Fruit fly (Drosophila melanogaster) whole organism, prepupa: ENCODE results near the gene CG45413.

Source experiments
- Blimp-1 ChIP-seq: fragments of 200-800 bp; sonication (Bioruptor generic); optimal IDR thresholded peaks from 3 replicates; lab custom pipeline; 2017; ENCODE audit warnings: missing biosample characterization, missing genetic modification characterization, mild to moderate bottlenecking, moderate library complexity, missing genetic modification reagents
- CG10631 ChIP-seq: fragments of 200-800 bp; sonication (Bioruptor generic); optimal IDR thresholded peaks from 2 replicates; lab custom pipeline; 2016; ENCODE audit warnings: missing biosample characterization, missing genetic modification characterization
- CG10669 ChIP-seq: fragments of 200-800 bp; sonication (Bioruptor generic); optimal IDR thresholded peaks from 3 replicates; lab custom pipeline; 2018; ENCODE audit warnings: missing biosample characterization, mild to moderate bottlenecking, missing genetic modification characterization, moderate library complexity
- CG11294 ChIP-seq: fragments of 200-800 bp; sonication (Bioruptor generic); IDR thresholded peaks from 2 replicates; pipeline ENCODE4 v1.3.6; 2022; ENCODE audit warnings: missing biosample characterization, missing genetic modification characterization
- CG11762 ChIP-seq: fragments of 200-800 bp; sonication (Bioruptor generic); optimal IDR thresholded peaks from 3 replicates; lab custom pipeline; 2016; ENCODE audit warnings: missing biosample characterization, missing genetic modification characterization; ENCODE audit not compliant: insufficient read depth
- CG11902 ChIP-seq: fragments of 200-800 bp; sonication (Bioruptor generic); optimal IDR thresholded peaks from 3 replicates; lab custom pipeline; 2016; ENCODE audit warnings: missing biosample characterization, missing genetic modification characterization
- CG15336 ChIP-seq: fragments of 200-800 bp; sonication (Bioruptor generic); IDR thresholded peaks from 2 replicates; pipeline ENCODE4 v1.3.6; 2022; ENCODE audit warnings: missing biosample characterization, missing genetic modification characterization
- CG1621 ChIP-seq: fragments of 200-800 bp; sonication (Bioruptor generic); optimal IDR thresholded peaks from 3 replicates; lab custom pipeline; 2018; ENCODE audit warnings: missing biosample characterization, mild to moderate bottlenecking, missing genetic modification characterization
- CG16779 ChIP-seq: fragments of 200-800 bp; sonication (Bioruptor generic); optimal IDR thresholded peaks from 3 replicates; lab custom pipeline; 2017; ENCODE audit warnings: missing biosample characterization, mild to moderate bottlenecking, missing genetic modification characterization
- CG31627 ChIP-seq: fragments of 200-800 bp; sonication (Bioruptor generic); optimal IDR thresholded peaks from 3 replicates; lab custom pipeline; 2016; ENCODE audit warnings: missing biosample characterization, missing genetic modification characterization
- CG32006 ChIP-seq: fragments of 200-800 bp; sonication (Bioruptor generic); optimal IDR thresholded peaks from 3 replicates; lab custom pipeline; 2017; ENCODE audit warnings: missing biosample characterization, mild to moderate bottlenecking, missing genetic modification characterization
- CG3919 ChIP-seq: fragments of 200-800 bp; sonication (Bioruptor generic); optimal IDR thresholded peaks from 3 replicates; lab custom pipeline; 2016; ENCODE audit warnings: missing biosample characterization, missing genetic modification characterization
- CG4318 ChIP-seq: fragments of 200-800 bp; sonication (Bioruptor generic); optimal IDR thresholded peaks from 3 replicates; lab custom pipeline; 2017; ENCODE audit warnings: missing biosample characterization, mild to moderate bottlenecking, missing genetic modification characterization
- CG6163 ChIP-seq: fragments of 200-800 bp; sonication (Bioruptor generic); IDR thresholded peaks from 3 replicates; pipeline ENCODE4 v1.3.6; 2022; ENCODE audit warnings: missing biosample characterization, missing genetic modification characterization
- CG6808 ChIP-seq: fragments of 200-800 bp; sonication (Bioruptor generic); optimal IDR thresholded peaks from 3 replicates; lab custom pipeline; 2017; ENCODE audit warnings: missing biosample characterization, missing genetic modification characterization, mild to moderate bottlenecking, moderate library complexity, missing genetic modification reagents
- CG6854 ChIP-seq: fragments of 200-800 bp; sonication (Bioruptor generic); optimal IDR thresholded peaks from 2 replicates; lab custom pipeline; 2017; ENCODE audit warnings: missing biosample characterization, mild to moderate bottlenecking, missing genetic modification characterization
- CG7368 ChIP-seq: fragments of 200-800 bp; sonication (Bioruptor generic); optimal IDR thresholded peaks from 3 replicates; lab custom pipeline; 2016; ENCODE audit warnings: missing biosample characterization, missing genetic modification characterization
- CG8632 ChIP-seq: fragments of 200-800 bp; sonication (Bioruptor generic); optimal IDR thresholded peaks from 3 replicates; lab custom pipeline; 2016; ENCODE audit warnings: missing biosample characterization, missing genetic modification characterization
- CG9139 ChIP-seq: fragments of 200-800 bp; sonication (Bioruptor generic); optimal IDR thresholded peaks from 3 replicates; lab custom pipeline; 2017; ENCODE audit warnings: missing biosample characterization, mild to moderate bottlenecking, missing genetic modification characterization
- Eip75B ChIP-seq: fragments of 200-800 bp; sonication (Bioruptor generic); optimal IDR thresholded peaks from 3 replicates; lab custom pipeline; 2016; ENCODE audit warnings: missing biosample characterization, missing genetic modification characterization
- Eip78C ChIP-seq: fragments of 200-800 bp; sonication (Bioruptor generic); peaks from one replicate; lab custom pipeline; 2016; ENCODE audit warnings: missing biosample characterization, missing genetic modification characterization
- Ets21C ChIP-seq: fragments of 200-800 bp; sonication (Bioruptor generic); optimal IDR thresholded peaks from 3 replicates; lab custom pipeline; 2016; ENCODE audit warnings: missing biosample characterization, missing genetic modification characterization
- Ets96B ChIP-seq: fragments of 200-800 bp; optimal IDR thresholded peaks from 2 replicates; lab custom pipeline; 2019; ENCODE audit warnings: missing biosample characterization, mild to moderate bottlenecking, missing genetic modification characterization, moderate library complexity
- Gug ChIP-seq: fragments of 200-800 bp; sonication (Bioruptor generic); IDR thresholded peaks from 2 replicates; pipeline ENCODE4 v1.3.6; 2022; ENCODE audit warnings: missing biosample characterization, missing genetic modification characterization
- Hr38 ChIP-seq: sonication (Bioruptor generic); optimal IDR thresholded peaks from 2 replicates; lab custom pipeline; 2016; ENCODE audit warnings: missing biosample characterization, missing genetic modification characterization
- Hr39 ChIP-seq: fragments of 200-800 bp; sonication (Bioruptor generic); optimal IDR thresholded peaks from 2 replicates; lab custom pipeline; 2016; ENCODE audit warnings: missing biosample characterization, missing genetic modification characterization
- Hr4 ChIP-seq: fragments of 200-800 bp; sonication (Bioruptor generic); optimal IDR thresholded peaks from 3 replicates; lab custom pipeline; 2016; ENCODE audit warnings: missing biosample characterization, missing genetic modification characterization
- Met ChIP-seq: fragments of 200-800 bp; sonication (Bioruptor generic); optimal IDR thresholded peaks from 3 replicates; lab custom pipeline; 2016; ENCODE audit warnings: missing biosample characterization, missing genetic modification characterization
- Smox ChIP-seq: fragments of 200-800 bp; sonication (Bioruptor generic); optimal IDR thresholded peaks from 3 replicates; lab custom pipeline; 2016; ENCODE audit warnings: missing biosample characterization, missing genetic modification characterization
- Sox102F ChIP-seq: fragments of 200-800 bp; sonication (Bioruptor generic); optimal IDR thresholded peaks from 2 replicates; lab custom pipeline; 2016; ENCODE audit warnings: missing biosample characterization, mild to moderate bottlenecking, missing genetic modification characterization
- Sox15 ChIP-seq: fragments of 200-800 bp; sonication (Bioruptor generic); optimal IDR thresholded peaks from 3 replicates; lab custom pipeline; 2016; ENCODE audit warnings: missing biosample characterization, missing genetic modification characterization
- acj6 ChIP-seq: fragments of 200-800 bp; sonication (Bioruptor generic); optimal IDR thresholded peaks from 3 replicates; lab custom pipeline; 2016; ENCODE audit warnings: missing biosample characterization, missing genetic modification characterization
- dac ChIP-seq: fragments of 200-800 bp; sonication (Bioruptor generic); optimal IDR thresholded peaks from 2 replicates; lab custom pipeline; 2017; ENCODE audit warnings: missing biosample characterization, mild to moderate bottlenecking, missing genetic modification characterization
- dsx ChIP-seq: fragments of 200-800 bp; optimal IDR thresholded peaks from 3 replicates; lab custom pipeline; 2019; ENCODE audit warnings: missing biosample characterization, mild to moderate bottlenecking, missing genetic modification characterization, moderate library complexity; ENCODE audit not compliant: poor library complexity, severe bottlenecking
- fd59A ChIP-seq: fragments of 200-800 bp; sonication (Bioruptor generic); optimal IDR thresholded peaks from 2 replicates; lab custom pipeline; 2017; ENCODE audit warnings: missing biosample characterization, mild to moderate bottlenecking, missing genetic modification characterization, missing genetic modification reagents
- net ChIP-seq: fragments of 200-800 bp; sonication (Bioruptor generic); optimal IDR thresholded peaks from 3 replicates; lab custom pipeline; 2016; ENCODE audit warnings: missing biosample characterization, missing genetic modification characterization
- pdm3 ChIP-seq: fragments of 200-800 bp; sonication (Bioruptor generic); optimal IDR thresholded peaks from 3 replicates; lab custom pipeline; 2016; ENCODE audit warnings: missing biosample characterization, missing genetic modification characterization
- ss ChIP-seq, 2 experiments: fragments of 200-800 bp; sonication (Bioruptor generic); optimal IDR thresholded peaks; 2 replicates in 1 of 2; 3 replicates in 1 of 2; lab custom pipeline; 2017 to 2018; ENCODE audit warnings: mild to moderate bottlenecking in 2 of 2, missing biosample characterization in 2 of 2, missing genetic modification characterization in 2 of 2, moderate library complexity in 1 of 2
- svp ChIP-seq: fragments of 200-800 bp; sonication (Bioruptor generic); peaks from one replicate; lab custom pipeline; 2016; ENCODE audit warnings: missing biosample characterization, missing genetic modification characterization
- topi ChIP-seq: fragments of 200-800 bp; sonication (Bioruptor generic); optimal IDR thresholded peaks from 3 replicates; lab custom pipeline; 2016; ENCODE audit warnings: missing biosample characterization, missing genetic modification characterization
- vri ChIP-seq: fragments of 200-800 bp; sonication (Bioruptor generic); optimal IDR thresholded peaks from 3 replicates; lab custom pipeline; 2016; ENCODE audit warnings: missing biosample characterization, mild to moderate bottlenecking, missing genetic modification characterization

The CG45413 gene

DNA sequence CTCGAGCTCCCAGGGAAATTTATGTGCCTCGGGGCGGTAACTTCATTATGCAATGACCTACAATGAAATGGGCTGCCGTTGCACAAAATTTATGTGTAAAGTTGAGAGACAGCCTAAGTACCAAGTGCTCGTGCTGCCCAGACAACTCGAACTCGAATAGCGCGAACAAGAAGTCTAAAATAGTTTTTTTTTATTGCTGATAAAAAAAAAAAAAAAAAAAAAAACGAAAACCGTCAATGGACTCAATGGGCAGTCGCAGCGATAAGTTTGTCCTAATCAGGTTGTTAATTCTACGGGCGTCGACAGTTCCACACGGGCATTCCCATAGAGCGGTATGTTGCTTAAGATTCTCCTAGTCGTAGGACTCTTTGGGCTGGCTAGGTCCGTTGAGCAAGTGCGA is 876 bp upstream of the CG45413 start, which contains the start of gene CG14820:
TSS of gene CG14820 (plus strand) at position 301 of the 400 bp plus-strand sequence.
- TF ChIP-seq CG6808 (GFP tag; lab: Kevin White, UChicago) (no peak), dsx (no peak), CG10631 (GFP tag; lab: Kevin White, UChicago) (no peak), Sox102F (no peak), CG31627 (no peak), CG6854 (no peak), Smox (GFP tag; lab: Kevin White, UChicago) (no peak), CG3919 (no peak), ss (GFP tag; optimal IDR thresholded peaks at IDR 0.05; lab: Kevin White, UChicago) (no peak), Ets96B (tag; lab: Kevin White, UChicago) (no peak), Blimp-1 (no peak), CG4318 (GFP tag; lab: Kevin White, UChicago) (no peak), Hr38 (no peak), net (GFP tag; lab: Kevin White, UChicago) (no peak), CG7368 (GFP tag; lab: Kevin White, UChicago) (no peak), CG10669 (GFP tag; lab: Kevin White, UChicago) (no peak), fd59A (GFP tag; lab: Kevin White, UChicago) (no peak), dac (GFP tag; lab: Kevin White, UChicago) (no peak)

DNA sequence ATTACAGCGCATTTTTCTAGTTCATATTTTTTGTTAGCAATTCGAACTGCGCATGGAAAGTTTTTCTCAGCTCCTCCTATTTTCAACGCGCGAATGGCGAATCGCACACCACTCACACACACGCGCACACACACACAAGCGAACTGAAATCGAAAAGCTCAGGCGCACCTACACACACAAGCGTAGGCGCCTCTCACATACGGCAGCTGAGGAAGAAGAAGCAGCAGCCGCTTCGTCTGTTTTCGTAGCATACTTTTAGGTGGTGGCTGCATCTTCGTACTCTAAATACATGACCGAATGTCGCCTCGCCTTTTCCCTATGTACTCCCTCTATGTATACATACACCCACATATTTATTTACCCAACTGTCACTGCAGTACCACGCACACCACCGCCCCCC is 5.9 kb downstream of the CG45413 start:
- TF ChIP-seq Hr4 (GFP tag; lab: Kevin White, UChicago) (no peak), Eip78C (peak; percentile 48)

DNA sequence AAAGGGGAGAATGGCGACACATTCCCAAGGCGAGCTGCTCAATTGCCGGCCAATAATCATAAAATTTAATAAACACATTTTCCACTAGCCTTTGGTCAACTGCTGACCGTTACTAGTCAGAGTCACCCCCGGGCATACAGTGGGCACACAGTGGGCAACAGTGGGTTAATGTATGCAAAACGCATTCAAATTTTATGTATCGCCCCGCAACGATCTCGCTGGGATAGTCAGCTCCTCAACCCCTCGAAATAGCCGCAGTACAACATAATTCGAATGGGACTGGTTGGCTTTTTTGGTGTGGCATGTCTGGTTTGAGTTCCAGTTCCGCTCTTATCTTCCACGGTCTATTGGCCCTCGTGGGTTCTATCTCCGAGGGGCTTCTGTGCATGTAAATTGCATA is 12.5 kb downstream of the CG45413 start:
- TF ChIP-seq CG11902 (GFP tag; lab: Kevin White, UChicago), result no peak
- TF ChIP-seq Eip75B, result no peak
- no peak for TF ChIP-seq Met (GFP tag; lab: Kevin White, UChicago)
- no peak for TF ChIP-seq Ets21C
- no peak for TF ChIP-seq net (GFP tag; lab: Kevin White, UChicago)
- no peak for TF ChIP-seq CG16779 (tag; lab: Kevin White, UChicago)
- no peak for TF ChIP-seq topi (GFP tag; lab: Kevin White, UChicago)
- TF ChIP-seq CG6163 (GFP tag; lab: Robert Waterston, UW), result no peak
- no peak for TF ChIP-seq CG32006
- TF ChIP-seq CG10631 (GFP tag; lab: Kevin White, UChicago), result no peak
- TF ChIP-seq svp (GFP tag; lab: Kevin White, UChicago), result no peak
- TF ChIP-seq CG9139 (GFP tag; lab: Kevin White, UChicago), result no peak
- no peak for TF ChIP-seq CG15336 (GFP tag; lab: Robert Waterston, UW)
- TF ChIP-seq Hr39 (GFP tag; lab: Kevin White, UChicago), result no peak
- TF ChIP-seq Gug (GFP tag; lab: Robert Waterston, UW), result no peak
- TF ChIP-seq, all 60 proteins: peak for 0

DNA sequence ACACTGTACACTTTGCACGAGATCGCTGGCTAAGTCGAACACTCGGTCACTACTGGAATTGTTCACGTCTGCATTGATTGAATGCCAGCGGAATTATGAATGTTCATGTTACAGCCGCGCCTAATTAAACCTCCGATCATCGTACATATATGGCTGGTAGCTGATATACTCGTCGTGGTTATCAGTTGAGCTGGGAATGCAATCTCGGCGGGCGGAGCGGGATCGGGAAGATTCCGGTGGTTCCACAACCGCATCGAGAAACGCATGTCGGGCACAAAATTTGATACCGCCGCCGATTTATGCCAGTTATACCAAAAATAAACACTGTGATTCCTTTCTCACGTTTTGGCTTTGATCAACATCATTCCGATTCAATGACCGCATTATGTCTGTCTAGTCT is 17.0 kb downstream of the CG45413 start, which contains the start of gene Prat2:
TSS of gene Prat2 (minus strand) at position 101 of the 400 bp plus-strand sequence.
- TF ChIP-seq pdm3 (no peak), svp (GFP tag; lab: Kevin White, UChicago) (no peak), vri (GFP tag; lab: Kevin White, UChicago) (no peak), Blimp-1 (no peak), Eip78C (no peak), Sox15 (GFP tag; lab: Kevin White, UChicago) (no peak), fd59A (GFP tag; lab: Kevin White, UChicago) (no peak), CG11762 (GFP tag; lab: Kevin White, UChicago) (no peak), CG11294 (no peak), CG8632 (no peak), dsx (no peak), acj6 (GFP tag; lab: Kevin White, UChicago) (no peak), CG1621 (tag; lab: Kevin White, UChicago) (no peak)
- TF ChIP-seq, all 60 proteins: peak for 0
